Worm (Caenorhabditis elegans): Measurements from ENCODE around the gene F47C12.8.

The F47C12.8 gene

DNA sequence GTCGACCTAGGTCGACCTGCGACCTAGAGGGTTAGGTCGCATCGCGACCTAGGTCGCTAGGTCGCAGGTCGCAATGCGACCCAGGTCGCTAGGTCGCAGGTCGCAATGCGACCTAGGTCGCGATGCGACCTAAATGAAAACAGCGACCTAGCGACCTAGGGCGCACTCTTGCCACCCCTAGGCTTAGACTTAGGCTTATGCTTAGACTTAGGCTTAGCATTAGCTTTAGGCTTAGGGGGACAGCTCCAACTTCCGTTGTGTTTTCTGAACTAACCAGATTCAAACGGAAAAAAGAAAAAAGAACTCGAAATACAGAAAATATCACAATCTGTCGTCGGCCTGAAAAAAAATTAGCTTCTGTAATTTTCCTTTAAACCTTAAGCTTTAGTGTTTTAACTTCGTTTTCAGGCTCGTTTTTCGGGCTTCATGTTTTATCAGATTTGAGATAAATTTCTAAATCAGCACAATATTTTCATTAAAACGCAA lies 16.0 kb upstream of the F47C12.8 start:
- TF ChIP-seq flt-1 (GFP tag; IDR thresholded peaks at IDR 0.05): 0 out of 2 replicates have a peak, but pooled peaks have one; percentile 26
- no peak for TF ChIP-seq klf-2 (GFP tag; conservative IDR thresholded peaks at IDR 0.05)
- 0 out of 2 replicates have a peak, but pooled peaks have one; percentile 41 for TF ChIP-seq T22C8.4 (GFP tag; IDR thresholded peaks at IDR 0.05)
- 0 out of 2 replicates have a peak, but pooled peaks have one; percentile 54 for TF ChIP-seq tab-1 (GFP tag; IDR thresholded peaks at IDR 0.05)
- 0 out of 2 replicates have a peak, but pooled peaks have one; percentile 48 for TF ChIP-seq ztf-23 (GFP tag; IDR thresholded peaks at IDR 0.05)
- no peak for TF ChIP-seq ztf-29 (GFP tag; IDR thresholded peaks at IDR 0.05)

DNA sequence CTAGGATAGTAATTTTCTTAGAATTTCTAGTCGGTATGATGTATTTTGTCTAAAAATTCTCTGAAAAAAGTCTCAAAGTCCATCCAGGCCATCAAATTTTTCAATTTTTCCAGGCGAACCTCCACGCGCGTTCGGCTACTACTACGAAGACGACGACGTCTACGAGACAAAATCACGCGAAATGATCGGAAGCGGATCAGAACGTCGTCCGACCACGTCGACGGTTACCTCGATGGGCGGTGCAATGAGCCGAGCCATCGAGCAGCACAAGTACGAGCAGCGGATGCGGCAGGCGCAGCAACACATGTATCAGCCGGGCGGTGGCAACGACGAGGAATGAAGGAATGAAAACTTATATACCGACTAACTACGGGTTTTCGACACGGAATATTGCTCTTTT lies 15.2 kb upstream of the F47C12.8 start:
- TF ChIP-seq ztf-23 (GFP tag; IDR thresholded peaks at IDR 0.05): no peak
- no peak for TF ChIP-seq tab-1 (GFP tag; IDR thresholded peaks at IDR 0.05)
- no peak for TF ChIP-seq ref-1 (GFP tag; conservative IDR thresholded peaks at IDR 0.05)
- no peak for TF ChIP-seq ztf-29 (GFP tag; IDR thresholded peaks at IDR 0.05)
- TF ChIP-seq med-1 (GFP tag; optimal IDR thresholded peaks at IDR 0.05; ENCODE audit: insufficient read depth): no peak
- no peak for TF ChIP-seq cog-1 (tag; optimal IDR thresholded peaks at IDR 0.05)
- TF ChIP-seq klf-2 (GFP tag; conservative IDR thresholded peaks at IDR 0.05): no peak
- no peak for TF ChIP-seq T22C8.4 (GFP tag; IDR thresholded peaks at IDR 0.05)
- no peak for TF ChIP-seq flt-1 (GFP tag; IDR thresholded peaks at IDR 0.05)

DNA sequence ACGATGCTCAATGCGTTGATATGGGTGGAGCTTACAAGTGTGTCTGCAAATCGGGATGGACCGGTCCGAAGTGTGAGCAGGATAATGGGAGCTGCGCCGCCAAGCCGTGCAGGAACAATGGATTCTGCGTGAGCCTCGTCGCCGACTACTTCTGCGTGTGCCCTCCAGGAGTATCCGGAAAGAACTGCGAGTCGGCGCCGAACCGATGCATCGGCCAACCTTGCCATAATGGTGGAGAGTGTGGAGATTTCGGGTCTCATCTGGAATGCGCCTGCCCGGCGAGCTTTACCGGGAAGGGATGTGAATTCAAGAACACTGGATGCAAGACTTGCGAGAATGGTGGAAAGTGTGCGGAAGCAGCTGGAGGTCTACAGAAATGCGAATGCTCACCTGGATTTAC lies 11.5 kb upstream of the F47C12.8 start:
- TF ChIP-seq med-1 (GFP tag; optimal IDR thresholded peaks at IDR 0.05; ENCODE audit: insufficient read depth) (no peak), ztf-29 (GFP tag; IDR thresholded peaks at IDR 0.05) (no peak), tab-1 (GFP tag; IDR thresholded peaks at IDR 0.05) (no peak), T22C8.4 (GFP tag; IDR thresholded peaks at IDR 0.05) (no peak), ref-1 (GFP tag; conservative IDR thresholded peaks at IDR 0.05) (no peak), flt-1 (GFP tag; IDR thresholded peaks at IDR 0.05) (no peak), klf-2 (GFP tag; conservative IDR thresholded peaks at IDR 0.05) (no peak), ztf-23 (GFP tag; IDR thresholded peaks at IDR 0.05) (no peak), cog-1 (tag; optimal IDR thresholded peaks at IDR 0.05) (no peak)

DNA sequence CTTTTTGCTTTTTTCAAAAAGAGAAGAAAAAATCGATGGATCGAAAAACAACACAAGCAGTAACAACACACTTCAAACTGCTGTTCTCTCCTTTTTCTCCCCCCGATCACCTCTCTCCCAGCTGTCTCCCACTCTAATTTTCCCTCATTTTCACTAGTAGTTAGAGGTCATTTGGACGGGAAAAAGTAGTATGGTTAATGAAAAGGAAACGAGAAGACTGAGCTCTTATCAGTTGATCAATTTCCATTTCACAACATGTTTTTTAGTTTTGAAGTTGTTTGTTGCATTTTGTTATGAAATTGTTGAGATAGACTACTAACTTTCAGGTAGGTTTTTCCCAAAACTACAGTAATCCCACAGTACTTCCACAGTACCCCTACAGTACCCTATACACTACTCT lies 10.0 kb upstream of the F47C12.8 start:
- no peak for TF ChIP-seq flt-1 (GFP tag; IDR thresholded peaks at IDR 0.05)
- no peak for TF ChIP-seq med-1 (GFP tag; optimal IDR thresholded peaks at IDR 0.05; ENCODE audit: insufficient read depth)
- no peak for TF ChIP-seq ref-1 (GFP tag; conservative IDR thresholded peaks at IDR 0.05)
- TF ChIP-seq klf-2 (GFP tag; conservative IDR thresholded peaks at IDR 0.05): no peak
- TF ChIP-seq tab-1 (GFP tag; IDR thresholded peaks at IDR 0.05): no peak
- no peak for TF ChIP-seq T22C8.4 (GFP tag; IDR thresholded peaks at IDR 0.05)
- no peak for TF ChIP-seq ztf-29 (GFP tag; IDR thresholded peaks at IDR 0.05)
- TF ChIP-seq cog-1 (tag; optimal IDR thresholded peaks at IDR 0.05): no peak
- TF ChIP-seq ztf-23 (GFP tag; IDR thresholded peaks at IDR 0.05): no peak

DNA sequence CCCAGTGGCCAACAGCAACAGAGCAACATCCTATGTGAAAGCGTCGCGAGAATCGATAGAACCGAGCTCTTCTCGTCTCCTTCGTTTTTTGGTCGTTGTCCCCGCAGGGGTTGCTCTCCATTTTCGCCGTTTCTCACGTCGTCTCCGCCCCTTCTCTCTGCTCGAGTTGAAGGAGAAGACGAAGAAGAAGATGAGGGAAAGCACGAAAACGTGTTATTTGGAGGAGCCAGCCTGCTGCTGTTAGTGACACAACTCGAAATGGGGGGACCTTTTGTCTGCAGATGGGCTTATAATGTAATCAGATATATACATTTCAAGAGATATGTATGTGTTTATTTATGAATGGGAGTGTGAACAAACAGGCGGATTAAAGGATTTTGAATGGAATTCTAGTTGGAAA lies 9.3 kb upstream of the F47C12.8 start, which contains the start of gene W02C12.2:
TSS of gene W02C12.2 (minus strand) at position 277 of the 400 bp plus-strand sequence.
- TF ChIP-seq flt-1 (GFP tag; IDR thresholded peaks at IDR 0.05): no peak
- TF ChIP-seq ztf-23 (GFP tag; IDR thresholded peaks at IDR 0.05): peak; percentile 14; the same call in 1 of the 2 replicates

DNA sequence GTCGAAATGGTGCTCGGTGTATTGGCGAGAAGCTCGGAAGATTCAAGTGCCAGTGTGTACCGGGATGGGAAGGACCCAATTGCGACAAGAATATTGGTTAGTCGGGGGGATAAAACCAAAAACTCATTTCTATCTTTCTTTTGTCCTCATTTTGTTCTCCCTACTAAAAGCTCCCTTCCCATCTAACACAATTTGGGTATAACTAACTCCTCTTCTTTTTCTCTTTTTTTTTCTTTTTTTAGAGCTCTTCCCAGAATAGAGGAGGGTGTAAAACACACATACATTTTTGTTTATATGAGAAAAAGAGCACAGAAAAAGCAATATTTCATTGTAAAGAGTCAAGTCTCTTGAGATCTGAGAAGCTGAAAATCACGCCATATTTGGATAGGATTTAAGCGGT lies 6.7 kb upstream of the F47C12.8 start:
- no peak for TF ChIP-seq ref-1 (GFP tag; conservative IDR thresholded peaks at IDR 0.05)
- no peak for TF ChIP-seq klf-2 (GFP tag; conservative IDR thresholded peaks at IDR 0.05)
- TF ChIP-seq ztf-29 (GFP tag; IDR thresholded peaks at IDR 0.05): no peak
- no peak for TF ChIP-seq tab-1 (GFP tag; IDR thresholded peaks at IDR 0.05)
- TF ChIP-seq cog-1 (tag; optimal IDR thresholded peaks at IDR 0.05): no peak
- no peak for TF ChIP-seq T22C8.4 (GFP tag; IDR thresholded peaks at IDR 0.05)
- TF ChIP-seq ztf-23 (GFP tag; IDR thresholded peaks at IDR 0.05): no peak
- TF ChIP-seq flt-1 (GFP tag; IDR thresholded peaks at IDR 0.05): no peak
- no peak for TF ChIP-seq med-1 (GFP tag; optimal IDR thresholded peaks at IDR 0.05; ENCODE audit: insufficient read depth)

DNA sequence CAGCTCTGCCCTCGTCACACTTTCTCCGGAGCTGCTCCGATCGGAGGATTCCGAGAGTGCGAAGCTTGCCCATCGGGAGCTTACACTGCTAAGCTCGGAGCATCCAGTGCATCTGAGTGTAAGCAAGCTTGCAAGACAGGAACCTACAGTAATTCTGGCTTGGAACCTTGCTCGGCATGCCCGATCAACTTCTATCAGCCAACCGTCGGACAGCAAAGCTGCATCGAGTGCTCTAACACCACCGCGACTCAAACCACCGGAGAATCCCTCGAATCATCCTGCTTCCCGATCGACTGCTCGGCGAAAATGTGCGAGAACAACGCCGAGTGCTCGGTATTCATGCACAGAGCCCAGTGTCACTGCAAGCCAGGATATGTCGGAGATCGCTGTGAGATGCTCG lies 5.8 kb upstream of the F47C12.8 start:
- no peak for TF ChIP-seq cog-1 (tag; optimal IDR thresholded peaks at IDR 0.05)
- no peak for TF ChIP-seq ztf-29 (GFP tag; IDR thresholded peaks at IDR 0.05)

DNA sequence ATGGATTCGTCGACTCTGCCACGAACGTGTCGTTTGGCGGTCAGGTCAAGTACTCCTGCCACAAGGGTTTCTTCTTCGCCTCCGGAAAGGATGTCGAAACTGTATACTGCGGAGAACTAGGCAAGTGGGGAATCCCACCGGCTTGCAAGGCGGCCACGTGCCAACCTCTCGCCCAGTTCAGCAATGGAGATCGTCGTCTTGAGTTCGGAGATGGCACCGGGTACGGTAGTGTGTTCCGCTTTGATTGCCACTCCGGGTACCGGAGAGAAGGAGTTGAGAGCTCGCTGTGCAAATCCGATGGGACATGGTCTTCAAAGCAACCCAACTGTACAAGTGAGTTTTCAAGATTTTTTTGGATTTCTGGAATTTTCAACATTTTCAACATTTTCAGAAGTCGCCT lies 1.2 kb upstream of the F47C12.8 start:
- no peak for TF ChIP-seq T22C8.4 (GFP tag; IDR thresholded peaks at IDR 0.05)
- no peak for TF ChIP-seq flt-1 (GFP tag; IDR thresholded peaks at IDR 0.05)
- no peak for TF ChIP-seq ztf-23 (GFP tag; IDR thresholded peaks at IDR 0.05)
- no peak for TF ChIP-seq ref-1 (GFP tag; conservative IDR thresholded peaks at IDR 0.05)

DNA sequence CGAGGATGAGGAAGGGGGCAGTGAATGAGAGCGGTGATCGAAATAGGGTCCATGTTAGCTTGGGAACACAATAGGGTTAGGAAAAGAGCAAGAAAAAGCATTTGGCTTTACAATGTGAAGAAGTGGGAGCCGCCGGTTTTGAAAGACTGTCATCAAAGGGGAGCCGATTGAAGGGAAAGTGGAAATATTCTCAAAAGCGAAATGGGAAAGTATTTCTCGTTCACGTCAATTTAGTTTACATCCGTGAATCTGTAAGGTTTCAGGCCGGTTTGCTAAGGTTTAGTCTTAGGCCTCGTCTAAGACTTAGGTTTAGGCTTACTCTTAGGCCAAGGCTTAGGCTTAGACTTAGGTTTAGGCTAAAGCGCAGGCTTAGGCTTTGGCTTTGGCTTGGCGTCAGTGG lies 3.0 kb downstream of the F47C12.8 start, which contains the start of gene F47C12.7:
TSS of gene F47C12.7 (minus strand) at position 101 of the 400 bp plus-strand sequence.
- no peak for TF ChIP-seq flt-1 (GFP tag; IDR thresholded peaks at IDR 0.05)
- no peak for TF ChIP-seq T22C8.4 (GFP tag; IDR thresholded peaks at IDR 0.05)
- TF ChIP-seq ztf-23 (GFP tag; IDR thresholded peaks at IDR 0.05): no peak
- TF ChIP-seq klf-2 (GFP tag; conservative IDR thresholded peaks at IDR 0.05): no peak
- no peak for TF ChIP-seq med-1 (GFP tag; optimal IDR thresholded peaks at IDR 0.05; ENCODE audit: insufficient read depth)
- TF ChIP-seq cog-1 (tag; optimal IDR thresholded peaks at IDR 0.05): no peak
- no peak for TF ChIP-seq ztf-29 (GFP tag; IDR thresholded peaks at IDR 0.05)
- TF ChIP-seq tab-1 (GFP tag; IDR thresholded peaks at IDR 0.05): no peak
- TF ChIP-seq ref-1 (GFP tag; conservative IDR thresholded peaks at IDR 0.05): no peak

DNA sequence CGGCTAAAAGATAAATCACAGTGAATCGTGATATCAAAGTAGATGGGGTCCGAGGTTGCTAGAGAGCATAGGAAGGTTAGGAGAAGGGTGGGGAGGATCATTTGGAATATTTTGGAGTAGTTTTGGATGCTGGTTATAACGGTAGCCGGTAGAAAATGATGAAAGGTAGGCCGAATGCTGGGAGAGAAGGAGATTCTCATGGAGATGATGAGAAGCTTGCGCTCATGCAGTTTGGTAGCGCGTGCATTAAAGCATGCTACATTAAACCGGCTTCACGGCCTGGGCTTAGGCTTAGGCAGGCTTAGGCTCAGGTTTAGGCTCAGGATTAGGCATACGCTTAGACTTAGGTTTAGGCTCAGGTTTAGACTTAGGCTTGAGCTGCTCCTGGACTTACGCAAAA lies 4.1 kb downstream of the F47C12.8 start, which contains the start of gene F47C12.13:
TSS of gene F47C12.13 (minus strand) at position 101 of the 400 bp plus-strand sequence.
- TF ChIP-seq ref-1 (GFP tag; conservative IDR thresholded peaks at IDR 0.05) (no peak), klf-2 (GFP tag; conservative IDR thresholded peaks at IDR 0.05) (no peak), ztf-29 (GFP tag; IDR thresholded peaks at IDR 0.05) (no peak), T22C8.4 (GFP tag; IDR thresholded peaks at IDR 0.05) (no peak), ztf-23 (GFP tag; IDR thresholded peaks at IDR 0.05) (no peak), flt-1 (GFP tag; IDR thresholded peaks at IDR 0.05) (no peak), tab-1 (GFP tag; IDR thresholded peaks at IDR 0.05) (no peak)
